Worm (Caenorhabditis elegans) whole organism, mixed stage, embryonic: Measurements from ENCODE around the gene C01B10.44.

Experiments
- M03D4.4 ChIP-seq: sonication (generic microtip); optimal IDR thresholded peaks from 2 replicates; lab custom pipeline; 2017; ENCODE audit warnings: mild to moderate bottlenecking, missing genetic modification characterization, missing compliant biosample characterization
- bed-3 ChIP-seq: fragments of 200-800 bp; sonication (Bioruptor generic); optimal IDR thresholded peaks from 3 replicates; lab custom pipeline; 2018; ENCODE audit warnings: mild to moderate bottlenecking, missing genetic modification characterization, moderate library complexity, missing compliant biosample characterization
- blmp-1 ChIP-seq: fragments of 150-350 bp; optimal IDR thresholded peaks from 2 replicates; lab custom pipeline; 2014; ENCODE audit warnings: missing biosample characterization, missing genetic modification characterization
- ceh-39 ChIP-seq: fragments of 150-350 bp; optimal IDR thresholded peaks from 2 replicates; lab custom pipeline; 2014; ENCODE audit warnings: missing biosample characterization, missing genetic modification characterization
- ceh-43 ChIP-seq: fragments of 200-800 bp; sonication (Bioruptor generic); optimal IDR thresholded peaks from 2 replicates; lab custom pipeline; 2018; ENCODE audit warnings: mild to moderate bottlenecking, missing genetic modification characterization, moderate library complexity, missing compliant biosample characterization
- ceh-83 ChIP-seq: fragments of 200-800 bp; sonication (Bioruptor generic); optimal IDR thresholded peaks from 2 replicates; lab custom pipeline; 2018; ENCODE audit warnings: mild to moderate bottlenecking, missing genetic modification characterization, missing compliant biosample characterization
- ces-1 ChIP-seq: fragments of 150-350 bp; optimal IDR thresholded peaks from 2 replicates; lab custom pipeline; 2014; ENCODE audit warnings: missing biosample characterization, missing genetic modification reagents, missing genetic modification characterization
- cnd-1 ChIP-seq: fragments of 200-800 bp; sonication (Bioruptor generic); optimal IDR thresholded peaks from 2 replicates; lab custom pipeline; 2018; ENCODE audit warnings: mild to moderate bottlenecking, missing genetic modification characterization, missing compliant biosample characterization
- drap-1 ChIP-seq: fragments of 200-800 bp; sonication (Bioruptor generic); optimal IDR thresholded peaks from 3 replicates; lab custom pipeline; 2018; ENCODE audit warnings: mild to moderate bottlenecking, missing genetic modification characterization, missing compliant biosample characterization
- elt-1 ChIP-seq: sonication (generic microtip); optimal IDR thresholded peaks from 2 replicates; lab custom pipeline; 2017; ENCODE audit warnings: missing genetic modification characterization, mild to moderate bottlenecking, missing compliant biosample characterization, antibody characterized with exemption, moderate library complexity, borderline replicate concordance; ENCODE audit not compliant: insufficient read depth
- elt-3 ChIP-seq: fragments of 150-350 bp; optimal IDR thresholded peaks from 2 replicates; lab custom pipeline; 2014; ENCODE audit warnings: missing biosample characterization, missing genetic modification characterization
- flh-1 ChIP-seq: fragments of 200-800 bp; sonication (Bioruptor generic); optimal IDR thresholded peaks from 2 replicates; lab custom pipeline; 2018; ENCODE audit warnings: mild to moderate bottlenecking, missing genetic modification characterization, moderate library complexity, missing compliant biosample characterization
- ham-2 ChIP-seq: fragments of 200-800 bp; sonication (Bioruptor generic); optimal IDR thresholded peaks from 2 replicates; lab custom pipeline; 2018; ENCODE audit warnings: mild to moderate bottlenecking, missing genetic modification characterization, missing compliant biosample characterization
- hlh-1 ChIP-seq: fragments of 150-350 bp; optimal IDR thresholded peaks from 2 replicates; lab custom pipeline; 2014; ENCODE audit warnings: missing biosample characterization, missing genetic modification reagents, missing genetic modification characterization
- lin-13 ChIP-seq: fragments of 150-350 bp; optimal IDR thresholded peaks from 2 replicates; lab custom pipeline; 2014; ENCODE audit warnings: missing biosample characterization, missing genetic modification characterization
- lin-32 ChIP-seq: fragments of 200-800 bp; sonication (Bioruptor generic); optimal IDR thresholded peaks from 2 replicates; lab custom pipeline; 2018; ENCODE audit warnings: mild to moderate bottlenecking, missing genetic modification characterization, missing compliant biosample characterization
- lsy-2 ChIP-seq: fragments of 150-350 bp; optimal IDR thresholded peaks from 2 replicates; lab custom pipeline; 2014; ENCODE audit warnings: missing biosample characterization, missing genetic modification characterization
- mab-5 ChIP-seq: fragments of 150-350 bp; optimal IDR thresholded peaks from 2 replicates; lab custom pipeline; 2014; ENCODE audit warnings: missing biosample characterization, missing genetic modification characterization
- mep-1 ChIP-seq: fragments of 150-350 bp; optimal IDR thresholded peaks from 2 replicates; lab custom pipeline; 2017; ENCODE audit warnings: missing biosample characterization, missing genetic modification reagents, missing genetic modification characterization, inconsistent platforms
- mls-2 ChIP-seq: sonication (generic microtip); optimal IDR thresholded peaks from 2 replicates; lab custom pipeline; 2016; ENCODE audit warnings: mild to moderate bottlenecking, missing genetic modification characterization, moderate library complexity, missing compliant biosample characterization
- nhr-12 ChIP-seq: fragments of 150-350 bp; optimal IDR thresholded peaks from 2 replicates; lab custom pipeline; 2014; ENCODE audit warnings: missing biosample characterization, missing genetic modification characterization
- nhr-2 ChIP-seq: fragments of 150-350 bp; optimal IDR thresholded peaks from 2 replicates; lab custom pipeline; 2014; ENCODE audit warnings: missing biosample characterization, missing genetic modification characterization
- nhr-237 ChIP-seq: fragments of 150-350 bp; optimal IDR thresholded peaks from 2 replicates; lab custom pipeline; 2014; ENCODE audit warnings: missing biosample characterization, missing genetic modification characterization
- nhr-28 ChIP-seq: fragments of 150-350 bp; optimal IDR thresholded peaks from 2 replicates; lab custom pipeline; 2014; ENCODE audit warnings: missing biosample characterization, missing genetic modification characterization
- nhr-76 ChIP-seq: sonication (generic microtip); optimal IDR thresholded peaks from 2 replicates; lab custom pipeline; 2017; ENCODE audit warnings: missing biosample characterization, missing genetic modification characterization
- pha-4 ChIP-seq: fragments of 150-350 bp; optimal IDR thresholded peaks from 2 replicates; lab custom pipeline; 2018; ENCODE audit warnings: missing biosample characterization, missing genetic modification reagents, missing genetic modification characterization
- sem-2 ChIP-seq: fragments of 200-800 bp; sonication (Bioruptor generic); optimal IDR thresholded peaks from 2 replicates; lab custom pipeline; 2018; ENCODE audit warnings: mild to moderate bottlenecking, missing genetic modification characterization, missing compliant biosample characterization
- snpc-4 ChIP-seq: fragments of 150-350 bp; optimal IDR thresholded peaks from 2 replicates; lab custom pipeline; 2014; ENCODE audit warnings: missing biosample characterization, missing genetic modification characterization
- sptf-1 ChIP-seq: sonication (generic microtip); optimal IDR thresholded peaks from 2 replicates; lab custom pipeline; 2017; ENCODE audit warnings: mild to moderate bottlenecking, missing genetic modification characterization, moderate library complexity, missing compliant biosample characterization
- tbx-8 ChIP-seq: fragments of 200-800 bp; sonication (Bioruptor generic); optimal IDR thresholded peaks from 2 replicates; lab custom pipeline; 2018; ENCODE audit warnings: mild to moderate bottlenecking, missing genetic modification characterization, moderate library complexity, missing compliant biosample characterization
- unc-120 ChIP-seq: sonication (generic microtip); optimal IDR thresholded peaks from 2 replicates; lab custom pipeline; 2017; ENCODE audit warnings: missing genetic modification characterization, missing compliant biosample characterization; ENCODE audit not compliant: poor library complexity, severe bottlenecking
- unc-39 ChIP-seq: fragments of 150-350 bp; optimal IDR thresholded peaks from 2 replicates; lab custom pipeline; 2014; ENCODE audit warnings: missing biosample characterization, missing genetic modification characterization
- unc-62 ChIP-seq: fragments of 150-350 bp; optimal IDR thresholded peaks from 2 replicates; lab custom pipeline; 2014; ENCODE audit warnings: missing biosample characterization, missing genetic modification reagents, missing genetic modification characterization
- zip-8 ChIP-seq: fragments of 150-350 bp; optimal IDR thresholded peaks from 2 replicates; lab custom pipeline; 2014; ENCODE audit warnings: missing biosample characterization, missing genetic modification characterization
- ztf-11 ChIP-seq: fragments of 150-350 bp; optimal IDR thresholded peaks from 2 replicates; lab custom pipeline; 2014; ENCODE audit warnings: missing biosample characterization, missing genetic modification characterization

The C01B10.44 gene

DNA sequence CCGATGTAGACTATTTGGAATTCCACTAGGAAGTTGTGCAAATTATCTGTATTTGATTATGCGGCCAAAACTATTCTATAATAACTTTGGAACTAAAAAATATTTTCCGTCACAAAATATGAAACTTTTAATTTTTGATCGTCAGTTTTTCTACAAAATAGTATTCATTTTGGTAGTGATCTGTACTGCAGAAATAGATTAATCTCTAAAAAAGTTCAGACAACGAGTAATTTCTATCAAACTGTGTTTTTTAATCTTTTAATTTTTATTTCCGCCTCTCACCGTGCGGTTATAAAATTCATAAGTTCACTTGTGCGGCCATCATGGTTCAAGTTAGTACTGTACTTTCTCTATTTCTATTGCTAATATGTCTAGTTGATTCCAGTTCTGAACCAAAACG, 14.8 kb downstream of the C01B10.44 start, which contains the start of gene C01B10.7:
C01B10.7 (plus strand) TSS at position 301 of the 400 bp plus-strand sequence.
- no peak for TF ChIP-seq sem-2 (GFP tag; lab: Kevin White, UChicago)
- TF ChIP-seq mls-2 (tag; lab: Kevin White, UChicago), result no peak
- no peak for TF ChIP-seq hlh-1 (tag; lab: Kevin White, UChicago)
- no peak for TF ChIP-seq lin-13 (tag; lab: Kevin White, UChicago)
- TF ChIP-seq snpc-4 (tag; lab: Kevin White, UChicago), result no peak
- TF ChIP-seq ces-1, result no peak
- no peak for TF ChIP-seq ceh-43 (GFP tag; lab: Kevin White, UChicago)
- TF ChIP-seq elt-3 (tag; lab: Kevin White, UChicago), result no peak
- TF ChIP-seq nhr-28 (tag; lab: Kevin White, UChicago), result no peak
- no peak for TF ChIP-seq cnd-1 (tag; lab: Kevin White, UChicago)
- no peak for TF ChIP-seq mep-1 (tag; lab: Kevin White, UChicago)
- TF ChIP-seq tbx-8 (GFP tag; lab: Kevin White, UChicago), result no peak
- no peak for TF ChIP-seq ztf-11 (tag; lab: Kevin White, UChicago)
- TF ChIP-seq blmp-1 (tag; lab: Kevin White, UChicago), result no peak
- TF ChIP-seq nhr-76 (tag; lab: Kevin White, UChicago), result no peak
- no peak for TF ChIP-seq ceh-83 (GFP tag; lab: Kevin White, UChicago)
- no peak for TF ChIP-seq flh-1
- TF ChIP-seq, all 35 proteins: peak for 0

DNA sequence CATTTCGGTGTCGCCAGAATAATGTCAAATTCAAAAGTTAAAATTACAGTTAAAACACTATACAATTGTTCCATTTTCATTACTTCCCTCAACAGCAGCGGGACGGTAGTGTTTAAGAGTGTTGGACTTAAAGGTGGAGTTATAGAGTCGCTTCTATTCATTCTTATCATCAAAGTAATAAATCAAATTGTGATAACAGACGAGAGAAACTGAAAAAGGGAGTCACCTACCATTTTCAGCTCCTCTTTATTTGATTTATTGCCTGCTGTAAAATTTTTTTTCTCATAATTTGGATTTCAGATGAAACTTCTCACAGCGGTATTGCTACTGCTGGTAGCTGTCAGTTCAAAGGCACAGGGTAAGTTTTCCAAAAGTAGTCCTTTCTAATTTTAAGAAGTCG, 16.4 kb downstream of the C01B10.44 start, which contains the start of gene C01B10.6:
C01B10.6 (plus strand) TSS at position 301 of the 400 bp plus-strand sequence.
- TF ChIP-seq nhr-12 (tag; lab: Kevin White, UChicago) (no peak), M03D4.4 (tag; lab: Kevin White, UChicago) (no peak), bed-3 (no peak), ceh-83 (GFP tag; lab: Kevin White, UChicago) (no peak), flh-1 (no peak), blmp-1 (tag; lab: Kevin White, UChicago) (no peak), sem-2 (GFP tag; lab: Kevin White, UChicago) (no peak), cnd-1 (tag; lab: Kevin White, UChicago) (no peak), pha-4 (tag; lab: Kevin White, UChicago) (no peak), hlh-1 (tag; lab: Kevin White, UChicago) (no peak), sptf-1 (tag; lab: Kevin White, UChicago) (no peak), lin-32 (GFP tag; lab: Kevin White, UChicago) (no peak), mls-2 (tag; lab: Kevin White, UChicago) (no peak), mep-1 (tag; lab: Kevin White, UChicago) (no peak), mab-5 (no peak)

- peak; percentile 82 for TF ChIP-seq ztf-11 (tag; lab: Kevin White, UChicago)
- peak; percentile 58 for TF ChIP-seq cnd-1 (tag; lab: Kevin White, UChicago)
- TF ChIP-seq ceh-43 (GFP tag; lab: Kevin White, UChicago), result peak; percentile 34
- no peak for TF ChIP-seq ceh-83 (GFP tag; lab: Kevin White, UChicago)
- no peak for TF ChIP-seq nhr-28 (tag; lab: Kevin White, UChicago)
- no peak for TF ChIP-seq elt-3 (tag; lab: Kevin White, UChicago)
- TF ChIP-seq nhr-2 (tag; lab: Kevin White, UChicago), result peak; percentile 21
- no peak for TF ChIP-seq ceh-39 (tag; lab: Kevin White, UChicago)
- TF ChIP-seq lin-13 (tag; lab: Kevin White, UChicago), result no peak
- peak; percentile 74 for TF ChIP-seq lsy-2 (tag; lab: Kevin White, UChicago)
- TF ChIP-seq bed-3, result no peak
- peak; percentile 93 for TF ChIP-seq pha-4 (tag; lab: Kevin White, UChicago)
- peak; percentile 79 for TF ChIP-seq unc-39 (tag; lab: Kevin White, UChicago)
- TF ChIP-seq nhr-237 (tag; lab: Kevin White, UChicago), result peak; percentile 59
- TF ChIP-seq tbx-8 (GFP tag; lab: Kevin White, UChicago), result no peak
- TF ChIP-seq ces-1, result peak; percentile 89
- TF ChIP-seq mls-2 (tag; lab: Kevin White, UChicago), result peak; percentile 79
- no peak for TF ChIP-seq nhr-76 (tag; lab: Kevin White, UChicago)
- no peak for TF ChIP-seq sem-2 (GFP tag; lab: Kevin White, UChicago)
- peak; percentile 7 for TF ChIP-seq lin-32 (GFP tag; lab: Kevin White, UChicago)
- peak; percentile 88 for TF ChIP-seq unc-62 (GFP tag; lab: Kevin White, UChicago)
- TF ChIP-seq ham-2, result peak; percentile 96
- TF ChIP-seq unc-120 (tag; lab: Kevin White, UChicago), result peak; percentile 100
- peak; percentile 29 for TF ChIP-seq blmp-1 (tag; lab: Kevin White, UChicago)
- peak; percentile 73 for TF ChIP-seq mab-5
- peak; percentile 28 for TF ChIP-seq M03D4.4 (tag; lab: Kevin White, UChicago)
- peak; percentile 65 for TF ChIP-seq drap-1 (GFP tag; lab: Kevin White, UChicago)
- no peak for TF ChIP-seq flh-1
- peak; percentile 58 for TF ChIP-seq sptf-1 (tag; lab: Kevin White, UChicago)
- TF ChIP-seq elt-1, result no peak
- TF ChIP-seq snpc-4 (tag; lab: Kevin White, UChicago), result no peak
- TF ChIP-seq hlh-1 (tag; lab: Kevin White, UChicago), result peak; percentile 90
- TF ChIP-seq zip-8 (tag; lab: Kevin White, UChicago), result no peak
- peak; percentile 44 for TF ChIP-seq mep-1 (tag; lab: Kevin White, UChicago)
- TF ChIP-seq nhr-12 (tag; lab: Kevin White, UChicago), result no peak
- TF ChIP-seq, all 35 proteins: peak for 21
Measured at ce11 chrIV:6645867-6646655, 22.6 kb downstream of the C01B10.44 start, which contains the start of gene hil-7. Gene hil-7 (plus strand): TSS chrIV:6646312.
